Fruit fly (Drosophila melanogaster) whole organism, embryonic: Measurements from ENCODE around the gene flfl.
A peak's percentile ranks its signal among the peaks of the same experiment; 100 is the strongest.

Experiments
- Atf6 ChIP-seq: fragments of 200-800 bp; sonication (Bioruptor generic); IDR thresholded peaks from 2 replicates; pipeline ENCODE4 v1.3.6; 2022; ENCODE audit warnings: missing biosample characterization, missing genetic modification characterization
- CG10959 ChIP-seq: fragments of 200-800 bp; sonication (Bioruptor generic); IDR thresholded peaks from 2 replicates; pipeline ENCODE4 v1.3.6; 2022; ENCODE audit warnings: missing biosample characterization, missing genetic modification characterization
- CG12236 ChIP-seq: fragments of 200-800 bp; sonication (Bioruptor generic); optimal IDR thresholded peaks from 2 replicates; lab custom pipeline; 2016; ENCODE audit warnings: missing biosample characterization, missing genetic modification characterization
- CG12659 ChIP-seq: fragments of 200-800 bp; sonication (Bioruptor generic); optimal IDR thresholded peaks from 3 replicates; lab custom pipeline; 2017; ENCODE audit warnings: mild to moderate bottlenecking, missing biosample characterization, missing genetic modification reagents, missing genetic modification characterization
- CG13624 ChIP-seq: fragments of 200-800 bp; sonication (Bioruptor generic); optimal IDR thresholded peaks from 2 replicates; lab custom pipeline; 2016; ENCODE audit warnings: missing biosample characterization, missing genetic modification characterization
- CG13894 ChIP-seq: fragments of 200-800 bp; sonication (Bioruptor generic); optimal IDR thresholded peaks from 3 replicates; lab custom pipeline; 2018; ENCODE audit warnings: missing biosample characterization, mild to moderate bottlenecking, missing genetic modification characterization, moderate library complexity
- CG14860 ChIP-seq: fragments of 200-800 bp; sonication (Bioruptor generic); IDR thresholded peaks from 3 replicates; pipeline ENCODE4 v1.3.6; 2022; ENCODE audit warnings: missing biosample characterization, missing genetic modification characterization; ENCODE audit not compliant: partially characterized antibody
- CG1529 ChIP-seq: fragments of 200-800 bp; sonication (Bioruptor generic); optimal IDR thresholded peaks from 3 replicates; lab custom pipeline; 2018; ENCODE audit warnings: missing biosample characterization, missing genetic modification characterization
- CG15479 ChIP-seq: fragments of 200-800 bp; sonication (Bioruptor generic); optimal IDR thresholded peaks from 3 replicates; lab custom pipeline; 2019; ENCODE audit warnings: missing biosample characterization, mild to moderate bottlenecking, missing genetic modification characterization, moderate library complexity
- CG1603 ChIP-seq: fragments of 200-800 bp; sonication (Bioruptor generic); optimal IDR thresholded peaks from 2 replicates; lab custom pipeline; 2019; ENCODE audit warnings: missing biosample characterization, mild to moderate bottlenecking, missing genetic modification characterization, moderate library complexity
- CG17612 ChIP-seq: fragments of 200-800 bp; sonication (Bioruptor generic); IDR thresholded peaks from 2 replicates; pipeline ENCODE4 v1.3.6; 2022; ENCODE audit warnings: missing biosample characterization, missing genetic modification characterization
- CG1792 ChIP-seq: fragments of 200-800 bp; sonication (Bioruptor generic); optimal IDR thresholded peaks from 2 replicates; lab custom pipeline; 2016; ENCODE audit warnings: missing biosample characterization, missing genetic modification characterization
- CG18764 ChIP-seq: fragments of 200-800 bp; sonication (Bioruptor generic); optimal IDR thresholded peaks from 3 replicates; lab custom pipeline; 2016; ENCODE audit warnings: missing biosample characterization, missing genetic modification characterization
- CG2129 ChIP-seq: fragments of 200-800 bp; sonication (Bioruptor generic); IDR thresholded peaks from 2 replicates; pipeline ENCODE4 v1.3.6; 2022; ENCODE audit warnings: missing biosample characterization, missing genetic modification characterization; ENCODE audit not compliant: partially characterized antibody
- CG2199 ChIP-seq: fragments of 200-800 bp; sonication (Bioruptor generic); IDR thresholded peaks from 3 replicates; pipeline ENCODE4 v1.3.6; 2022; ENCODE audit warnings: missing biosample characterization, missing genetic modification characterization
- CG34224 ChIP-seq: fragments of 200-800 bp; sonication (Bioruptor generic); IDR thresholded peaks from 3 replicates; pipeline ENCODE4 v1.3.6; 2022; ENCODE audit warnings: missing biosample characterization, missing genetic modification characterization; ENCODE audit not compliant: partially characterized antibody
- CG4282 ChIP-seq: fragments of 200-800 bp; sonication (Bioruptor generic); optimal IDR thresholded peaks from 2 replicates; lab custom pipeline; 2016; ENCODE audit warnings: missing biosample characterization, missing genetic modification characterization
- CG4707 ChIP-seq: fragments of 200-800 bp; sonication (Bioruptor generic); optimal IDR thresholded peaks from 2 replicates; lab custom pipeline; 2018; ENCODE audit warnings: missing biosample characterization, mild to moderate bottlenecking, missing genetic modification characterization, moderate library complexity
- CG4730 ChIP-seq: fragments of 200-800 bp; sonication (Bioruptor generic); IDR thresholded peaks from 2 replicates; pipeline ENCODE4 v1.3.6; 2022; ENCODE audit warnings: missing biosample characterization, missing genetic modification characterization
- CG5953 ChIP-seq: fragments of 200-800 bp; sonication (Bioruptor generic); IDR thresholded peaks from 2 replicates; pipeline ENCODE4 v1.3.6; 2022; ENCODE audit warnings: missing biosample characterization, missing genetic modification characterization
- CG6272 ChIP-seq: fragments of 200-800 bp; sonication (Bioruptor generic); IDR thresholded peaks from 2 replicates; pipeline ENCODE4 v1.3.6; 2022; ENCODE audit warnings: missing biosample characterization, missing genetic modification characterization
- CG6854 ChIP-seq: fragments of 200-800 bp; sonication (Bioruptor generic); optimal IDR thresholded peaks from 3 replicates; lab custom pipeline; 2017; ENCODE audit warnings: missing biosample characterization, mild to moderate bottlenecking, missing genetic modification characterization
- CG7745 ChIP-seq: fragments of 200-800 bp; sonication (Bioruptor generic); optimal IDR thresholded peaks from 2 replicates; lab custom pipeline; 2018; ENCODE audit warnings: missing biosample characterization, mild to moderate bottlenecking, missing genetic modification characterization, moderate library complexity
- CG8290 ChIP-seq, 3 experiments: fragments of 200-800 bp; sonication (Bioruptor generic); optimal IDR thresholded peaks; 2 replicates each; lab custom pipeline; 2016 to 2019; ENCODE audit warnings: missing biosample characterization in 3 of 3, missing genetic modification characterization in 3 of 3, mild to moderate bottlenecking in 2 of 3, moderate library complexity in 1 of 3
- CG8765 ChIP-seq: fragments of 200-800 bp; sonication (Bioruptor generic); IDR thresholded peaks from 2 replicates; pipeline ENCODE4 v1.3.6; 2022; ENCODE audit warnings: missing biosample characterization, missing genetic modification characterization
- D19A ChIP-seq: fragments of 200-800 bp; optimal IDR thresholded peaks from 3 replicates; lab custom pipeline; 2019; ENCODE audit warnings: missing biosample characterization, mild to moderate bottlenecking, missing genetic modification characterization, moderate library complexity
- Doc2 ChIP-seq: fragments of 200-800 bp; sonication (Bioruptor generic); IDR thresholded peaks from 2 replicates; pipeline ENCODE4 v1.3.6; 2022; ENCODE audit warnings: missing biosample characterization, missing genetic modification characterization
- E2f2 ChIP-seq: fragments of 200-800 bp; sonication (Bioruptor generic); IDR thresholded peaks from 2 replicates; pipeline ENCODE4 v1.3.6; 2022; ENCODE audit warnings: missing biosample characterization, missing genetic modification characterization
- Gug ChIP-seq: fragments of 200-800 bp; sonication (Bioruptor generic); IDR thresholded peaks from 4 replicates; pipeline ENCODE4 v1.3.6; 2022; ENCODE audit warnings: missing biosample characterization, missing genetic modification characterization
- HLH54F ChIP-seq: fragments of 200-800 bp; sonication (Bioruptor generic); optimal IDR thresholded peaks from 3 replicates; lab custom pipeline; 2016; ENCODE audit warnings: missing biosample characterization, missing genetic modification characterization
- Jarid2 ChIP-seq: fragments of 200-800 bp; sonication (Bioruptor generic); optimal IDR thresholded peaks from 3 replicates; lab custom pipeline; 2017; ENCODE audit warnings: mild to moderate bottlenecking, missing biosample characterization, missing genetic modification reagents, missing genetic modification characterization
- Mrtf ChIP-seq: fragments of 200-800 bp; sonication (Bioruptor generic); IDR thresholded peaks from 3 replicates; pipeline ENCODE4 v1.3.6; 2022; ENCODE audit warnings: missing biosample characterization, missing genetic modification characterization
- Scr ChIP-seq: fragments of 200-800 bp; sonication (Bioruptor generic); IDR thresholded peaks from 2 replicates; pipeline ENCODE4 v1.3.6; 2022; ENCODE audit warnings: missing biosample characterization, missing genetic modification characterization; ENCODE audit not compliant: partially characterized antibody
- Sin3A ChIP-seq: fragments of >200 bp; optimal IDR thresholded peaks from 2 replicates; lab custom pipeline; 2018
- aop ChIP-seq: fragments of 200-800 bp; sonication (Bioruptor generic); IDR thresholded peaks from 2 replicates; pipeline ENCODE4 v1.3.6; 2022; ENCODE audit warnings: missing biosample characterization, missing genetic modification characterization
- bbx ChIP-seq: fragments of 200-800 bp; sonication (Bioruptor generic); IDR thresholded peaks from 2 replicates; pipeline ENCODE4 v1.3.6; 2022; ENCODE audit warnings: missing biosample characterization, missing genetic modification characterization; ENCODE audit not compliant: partially characterized antibody
- bsh ChIP-seq, 2 experiments: fragments of 200-800 bp; sonication (Bioruptor generic); optimal IDR thresholded peaks; 2 replicates each; lab custom pipeline; 2017 to 2018; ENCODE audit warnings: mild to moderate bottlenecking in 2 of 2, missing biosample characterization in 2 of 2, missing genetic modification characterization in 2 of 2, moderate library complexity in 1 of 2
- dimm ChIP-seq: fragments of 200-800 bp; sonication (Bioruptor generic); IDR thresholded peaks from 2 replicates; pipeline ENCODE4 v1.3.6; 2022; ENCODE audit warnings: missing biosample characterization, missing genetic modification characterization
- fd3F ChIP-seq: fragments of 200-800 bp; sonication (Bioruptor generic); optimal IDR thresholded peaks from 2 replicates; lab custom pipeline; 2018; ENCODE audit warnings: missing biosample characterization, mild to moderate bottlenecking, missing genetic modification characterization, moderate library complexity
- fu2 ChIP-seq: fragments of 200-800 bp; sonication (Bioruptor generic); optimal IDR thresholded peaks from 2 replicates; lab custom pipeline; 2016; ENCODE audit warnings: missing biosample characterization, missing genetic modification characterization
- gfzf ChIP-seq: fragments of 200-800 bp; sonication (Bioruptor generic); optimal IDR thresholded peaks from 2 replicates; lab custom pipeline; 2016; ENCODE audit warnings: missing biosample characterization, mild to moderate bottlenecking, missing genetic modification characterization, moderate library complexity
- jing ChIP-seq: fragments of 200-800 bp; sonication (Bioruptor generic); optimal IDR thresholded peaks from 2 replicates; lab custom pipeline; 2018; ENCODE audit warnings: missing biosample characterization, mild to moderate bottlenecking, missing genetic modification characterization
- kah ChIP-seq: fragments of 200-800 bp; sonication (Bioruptor generic); optimal IDR thresholded peaks from 2 replicates; lab custom pipeline; 2018; ENCODE audit warnings: missing biosample characterization, mild to moderate bottlenecking, missing genetic modification characterization
- kni ChIP-seq: fragments of 200-800 bp; sonication (Bioruptor generic); optimal IDR thresholded peaks from 3 replicates; lab custom pipeline; 2017; ENCODE audit warnings: mild to moderate bottlenecking, missing biosample characterization, missing genetic modification reagents, missing genetic modification characterization
- nau ChIP-seq: fragments of 200-800 bp; sonication (Bioruptor generic); optimal IDR thresholded peaks from 3 replicates; lab custom pipeline; 2017; ENCODE audit warnings: missing biosample characterization, mild to moderate bottlenecking, missing genetic modification characterization, missing genetic modification reagents
- sc ChIP-seq, 3 experiments: fragments of >200 bp in 2 of 3; fragments of 200-800 bp in 1 of 3; sonication (Bioruptor generic) in 1 of 3; optimal IDR thresholded peaks; 2 replicates in 2 of 3; 3 replicates in 1 of 3; lab custom pipeline; 2017; ENCODE audit warnings: mild to moderate bottlenecking in 1 of 3, missing biosample characterization in 1 of 3, missing genetic modification characterization in 1 of 3, missing genetic modification reagents in 1 of 3
- wdn ChIP-seq: fragments of 200-800 bp; sonication (Bioruptor generic); IDR thresholded peaks from 2 replicates; pipeline ENCODE4 v1.3.6; 2022; ENCODE audit warnings: missing biosample characterization, missing genetic modification characterization

Gene flfl

dm6 chr3R:13715674-13716454, 32.1 kb downstream of the flfl start (continued):
- peak; percentile 50 for TF ChIP-seq D19A (tag; lab: Kevin White, UChicago)
- TF ChIP-seq Doc2 (GFP tag; lab: Robert Waterston, UW): no peak
- no peak for TF ChIP-seq CG2129 (GFP tag; lab: Robert Waterston, UW)
- TF ChIP-seq CG2199 (GFP tag; lab: Robert Waterston, UW): 0 out of 3 replicates have a peak, but pooled peaks have one; percentile 24
- no peak for TF ChIP-seq CG17612 (GFP tag; lab: Robert Waterston, UW)
- no peak for TF ChIP-seq CG8765 (GFP tag; lab: Robert Waterston, UW)
- TF ChIP-seq CG10959 (GFP tag; lab: Robert Waterston, UW): no peak
- TF ChIP-seq aop (GFP tag; lab: Robert Waterston, UW): no peak
- TF ChIP-seq sc (optimal IDR thresholded peaks at IDR 0.05; lab: Kevin White, UChicago): no peak
- TF ChIP-seq sc (GFP tag; optimal IDR thresholded peaks at IDR 0.05; lab: Kevin White, UChicago): no peak
- TF ChIP-seq CG1529 (GFP tag; lab: Kevin White, UChicago): no peak
- TF ChIP-seq Atf6 (GFP tag; lab: Robert Waterston, UW): no peak
- TF ChIP-seq CG12659 (GFP tag; lab: Kevin White, UChicago): no peak
- TF ChIP-seq CG13624 (GFP tag; lab: Kevin White, UChicago): no peak
- TF ChIP-seq fd3F (GFP tag; lab: Kevin White, UChicago): no peak
- TF ChIP-seq Mrtf: no peak
- TF ChIP-seq Gug (GFP tag; lab: Robert Waterston, UW): no peak
- TF ChIP-seq CG15479 (GFP tag; lab: Kevin White, UChicago): no peak
- no peak for TF ChIP-seq dimm (GFP tag; lab: Robert Waterston, UW)
- peak; percentile 59 for TF ChIP-seq kni (GFP tag; lab: Kevin White, UChicago)
- no peak for TF ChIP-seq CG6854 (GFP tag; lab: Kevin White, UChicago)
- TF ChIP-seq Scr (GFP tag; lab: Robert Waterston, UW): no peak
- no peak for TF ChIP-seq HLH54F
- TF ChIP-seq jing: no peak
- TF ChIP-seq CG5953 (GFP tag; lab: Robert Waterston, UW): no peak
- TF ChIP-seq wdn (GFP tag; lab: Robert Waterston, UW): no peak
- no peak for TF ChIP-seq CG1792 (GFP tag; lab: Kevin White, UChicago)
- TF ChIP-seq CG6272 (GFP tag; lab: Robert Waterston, UW): no peak
- no peak for TF ChIP-seq Sin3A (lab: Kevin White, UChicago)
- TF ChIP-seq nau: no peak
- no peak for TF ChIP-seq kah
- TF ChIP-seq CG1603 (tag; lab: Kevin White, UChicago): no peak
- TF ChIP-seq fu2 (GFP tag; lab: Kevin White, UChicago): no peak
- no peak for TF ChIP-seq E2f2 (GFP tag; lab: Robert Waterston, UW)
- no peak for TF ChIP-seq Jarid2
- TF ChIP-seq CG4282: no peak
- TF ChIP-seq CG4730 (GFP tag; lab: Robert Waterston, UW): no peak
- TF ChIP-seq bsh (GFP tag; optimal IDR thresholded peaks at IDR 0.05; lab: Kevin White, UChicago): peak in 1 of 2 experiments; percentile 28
- no peak for TF ChIP-seq bbx (GFP tag; lab: Robert Waterston, UW)
- TF ChIP-seq gfzf: no peak
- TF ChIP-seq CG13894: peak; percentile 51
- TF ChIP-seq CG4707 (GFP tag; lab: Kevin White, UChicago): no peak
- no peak for TF ChIP-seq CG18764
- no peak for TF ChIP-seq CG34224 (GFP tag; lab: Robert Waterston, UW)
- TF ChIP-seq CG14860 (GFP tag; lab: Robert Waterston, UW): no peak
- TF ChIP-seq CG7745 (tag; lab: Kevin White, UChicago): no peak
- no peak for TF ChIP-seq CG12236
- no peak for TF ChIP-seq CG8290 (GFP tag; optimal IDR thresholded peaks at IDR 0.05; lab: Kevin White, UChicago)
- no peak for TF ChIP-seq CG8290 (tag; optimal IDR thresholded peaks at IDR 0.05; lab: Kevin White, UChicago)
